Worm (Caenorhabditis elegans): ENCODE results near the gene F44D12.8.

F44D12.8 gene

DNA sequence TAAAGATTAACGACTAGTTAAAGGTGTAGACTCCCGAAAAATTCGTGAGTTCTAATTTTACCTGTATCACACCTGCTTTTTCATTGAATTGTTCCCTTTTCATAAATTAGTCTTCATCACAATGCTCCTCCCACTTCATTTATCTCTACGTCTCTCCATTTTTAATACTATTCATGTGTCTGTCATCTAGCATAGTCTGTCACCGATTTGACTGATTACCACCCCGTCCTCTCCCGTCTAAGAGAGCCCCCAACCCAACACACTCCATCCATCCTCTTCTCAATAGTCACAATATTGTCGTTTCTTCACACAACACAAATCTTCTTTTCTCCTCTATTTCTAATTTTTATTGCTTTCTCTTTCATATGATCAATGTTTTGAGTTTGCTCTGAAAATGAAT lies 42.1 kb downstream of the F44D12.8 start:
- TF ChIP-seq unc-62 (GFP tag; optimal IDR thresholded peaks at IDR 0.05 in 1 of 2), result peak in 1 of 2 experiments; percentile 80
- no peak for TF ChIP-seq unc-62 (tag; optimal IDR thresholded peaks at IDR 0.05)
- TF ChIP-seq dpl-1 (GFP tag; optimal IDR thresholded peaks at IDR 0.05), result no peak
- no peak for TF ChIP-seq T26A8.4 (GFP tag; IDR thresholded peaks at IDR 0.05)

ce11 chrIV:10066456-10066855 lies 43.4 kb downstream of the F44D12.8 start:
- peak; percentile 59 for TF ChIP-seq nhr-6 (tag; optimal IDR thresholded peaks at IDR 0.05)
- TF ChIP-seq daf-12 (tag; optimal IDR thresholded peaks at IDR 0.05), result no peak
- TF ChIP-seq pqm-1 (tag; optimal IDR thresholded peaks at IDR 0.05), result peak; percentile 1
- TF ChIP-seq lsy-2 (tag; optimal IDR thresholded peaks at IDR 0.05), result no peak
- no peak for TF ChIP-seq spr-1 (tag; optimal IDR thresholded peaks at IDR 0.05)

ce11 chrIV:10067541-10067940 lies 44.5 kb downstream of the F44D12.8 start, which contains the start of gene cwn-2:
Gene cwn-2, plus strand, starts transcription at chrIV:10067816.
- TF ChIP-seq ama-1 (optimal IDR thresholded peaks at IDR 0.05) (no peak), unc-62 (GFP tag; optimal IDR thresholded peaks at IDR 0.05 in 1 of 2) (peak in 1 of 2 experiments; percentile 21), unc-62 (tag; optimal IDR thresholded peaks at IDR 0.05) (no peak), ces-1 (GFP tag; optimal IDR thresholded peaks at IDR 0.05) (peak; percentile 3), Y75B8A.6 (GFP tag; IDR thresholded peaks at IDR 0.05) (no peak), fkh-10 (GFP tag; optimal IDR thresholded peaks at IDR 0.05) (peak; percentile 81)

DNA sequence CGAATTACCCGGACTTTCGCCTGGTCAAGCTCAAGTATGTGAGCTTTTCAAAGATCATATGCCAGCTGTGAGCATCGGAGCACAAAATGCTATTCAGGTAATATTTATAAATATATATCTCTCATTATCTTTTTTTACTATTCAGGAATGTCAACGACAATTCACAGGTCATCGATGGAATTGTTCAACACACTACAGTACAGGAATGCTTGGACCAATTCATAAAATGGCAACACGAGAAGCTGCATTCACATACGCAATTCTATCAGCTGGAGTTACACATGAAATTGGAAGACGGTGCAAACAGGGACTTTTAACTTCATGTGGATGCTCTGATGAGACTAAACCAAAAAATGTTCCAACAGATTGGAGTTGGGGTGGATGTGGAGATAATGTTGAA lies 45.2 kb downstream of the F44D12.8 start:
- TF ChIP-seq unc-62 (GFP tag; optimal IDR thresholded peaks at IDR 0.05 in 1 of 2) (peak in 1 of 2 experiments; percentile 96), unc-62 (tag; optimal IDR thresholded peaks at IDR 0.05) (no peak), daf-19 (GFP tag; conservative IDR thresholded peaks at IDR 0.05) (no peak)

DNA sequence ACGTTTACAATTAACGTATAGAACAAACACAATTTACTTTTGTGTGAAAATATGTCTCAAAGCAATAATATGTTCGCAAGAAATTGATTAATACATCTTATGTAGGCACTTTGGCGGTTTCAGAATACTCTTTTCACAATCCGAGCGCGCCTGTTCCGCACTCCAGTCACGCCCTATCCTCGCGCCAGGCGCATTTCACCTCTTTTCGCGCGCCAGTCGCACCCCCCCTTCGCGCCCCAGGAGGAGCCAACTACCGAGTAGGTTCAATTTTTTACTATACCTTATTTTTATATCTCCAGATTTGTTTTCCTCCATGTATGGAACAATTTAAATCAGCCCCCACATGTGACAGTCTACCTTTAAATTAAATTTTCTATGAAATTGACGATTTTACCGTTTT lies 48.0 kb downstream of the F44D12.8 start:
- TF ChIP-seq set-16 (GFP tag; IDR thresholded peaks at IDR 0.05), result peak; percentile 76

DNA sequence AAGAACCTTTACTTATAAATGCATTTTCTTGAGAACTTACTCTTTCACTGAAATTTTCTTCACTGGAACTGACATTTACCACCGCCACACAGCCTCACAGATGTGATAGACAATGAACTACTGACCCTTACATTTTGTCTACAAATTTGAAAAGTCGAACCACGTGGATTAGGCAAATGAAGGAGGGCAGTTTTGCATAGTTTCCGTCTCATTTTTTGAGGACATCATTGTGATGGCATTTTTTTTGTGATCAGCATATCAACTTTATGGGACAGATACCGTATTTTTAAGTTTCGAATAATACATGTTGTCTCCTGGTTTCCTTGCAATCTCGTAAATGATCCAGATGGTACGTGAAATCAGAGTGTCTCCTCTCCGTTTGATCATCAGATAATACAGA lies 49.4 kb downstream of the F44D12.8 start, which contains the start of gene W01B6.3:
Gene W01B6.3, minus strand, starts transcription at position 101 of the 400 bp plus-strand sequence.
- TF ChIP-seq egl-27 (tag; optimal IDR thresholded peaks at IDR 0.05), result no peak
- TF ChIP-seq unc-62 (GFP tag; optimal IDR thresholded peaks at IDR 0.05 in 1 of 2), result peak in 1 of 2 experiments; percentile 50
- no peak for TF ChIP-seq unc-62 (tag; optimal IDR thresholded peaks at IDR 0.05)
